Worm (Caenorhabditis elegans) whole organism, L4 larva: Measurements from ENCODE around the gene fut-8.

Experiments used
- D1046.2 ChIP-seq: fragments of 200-800 bp; sonication (Bioruptor generic); IDR thresholded peaks from 2 replicates; pipeline ENCODE4 v1.3.6; 2022; ENCODE audit warnings: missing genetic modification characterization, missing compliant biosample characterization
- F26F4.8 ChIP-seq: fragments of 200-800 bp; sonication (Bioruptor generic); conservative IDR thresholded peaks from 2 replicates; pipeline ENCODE4 v1.3.6; 2022; ENCODE audit warnings: missing genetic modification characterization, missing compliant biosample characterization
- F44E2.7 ChIP-seq: fragments of 200-800 bp; sonication (Bioruptor generic); IDR thresholded peaks from 2 replicates; pipeline ENCODE4 v2.1.2; 2022; ENCODE audit warnings: missing genetic modification characterization, missing compliant biosample characterization
- F49E8.2 ChIP-seq: sonication (generic microtip); optimal IDR thresholded peaks from 2 replicates; lab custom pipeline; 2016; ENCODE audit warnings: missing compliant biosample characterization, mild to moderate bottlenecking, missing genetic modification characterization, borderline replicate concordance
- T26A8.4 ChIP-seq: fragments of 200-800 bp; sonication (Bioruptor generic); IDR thresholded peaks from 2 replicates; pipeline ENCODE4 v1.3.6; 2022; ENCODE audit warnings: missing genetic modification characterization, missing compliant biosample characterization
- Y48G9A.11 ChIP-seq: fragments of 200-800 bp; sonication (Bioruptor generic); IDR thresholded peaks from 2 replicates; pipeline ENCODE4 v1.3.6; 2022; ENCODE audit warnings: missing genetic modification reagents, missing genetic modification characterization, missing compliant biosample characterization
- Y75B8A.6 ChIP-seq: fragments of 200-800 bp; sonication (Bioruptor generic); IDR thresholded peaks from 2 replicates; pipeline ENCODE4 v1.3.6; 2022; ENCODE audit warnings: missing genetic modification reagents, missing genetic modification characterization, missing compliant biosample characterization
- ZK337.2 ChIP-seq: fragments of 200-800 bp; sonication (Bioruptor generic); IDR thresholded peaks from 2 replicates; pipeline ENCODE4 v1.3.6; 2022; ENCODE audit warnings: missing genetic modification reagents, missing genetic modification characterization, missing compliant biosample characterization
- ZK546.5 ChIP-seq, 2 experiments: sonication (generic microtip); optimal IDR thresholded peaks; 2 replicates each; lab custom pipeline; 2017; ENCODE audit warnings: missing biosample characterization in 2 of 2, missing genetic modification characterization in 2 of 2
- ama-1 ChIP-seq: fragments of 150-350 bp; optimal IDR thresholded peaks from 2 replicates; lab custom pipeline; 2014; ENCODE audit warnings: inconsistent platforms, mixed read lengths
- ceh-20 ChIP-seq: fragments of 200-800 bp; sonication (Bioruptor generic); IDR thresholded peaks from 2 replicates; pipeline ENCODE4 v1.3.6; 2022; ENCODE audit warnings: missing genetic modification reagents, missing genetic modification characterization, missing compliant biosample characterization
- ceh-28 ChIP-seq: fragments of 150-350 bp; optimal IDR thresholded peaks from 2 replicates; lab custom pipeline; 2014; ENCODE audit warnings: missing biosample characterization, missing genetic modification reagents, missing genetic modification characterization
- ceh-82 ChIP-seq: sonication (generic microtip); optimal IDR thresholded peaks from 2 replicates; lab custom pipeline; 2017; ENCODE audit warnings: missing biosample characterization, missing genetic modification characterization
- ces-1 ChIP-seq: fragments of 150-350 bp; sonication (generic microtip); optimal IDR thresholded peaks from 4 replicates; lab custom pipeline; 2014; ENCODE audit warnings: missing biosample characterization, missing genetic modification reagents, missing genetic modification characterization
- ctbp-1 ChIP-seq: fragments of 200-800 bp; sonication (Bioruptor generic); IDR thresholded peaks from 2 replicates; pipeline ENCODE4 v1.3.6; 2022; ENCODE audit warnings: missing genetic modification reagents, missing genetic modification characterization, missing compliant biosample characterization
- daf-16 ChIP-seq, 3 experiments: sonication (generic microtip); optimal IDR thresholded peaks; 2 replicates each; lab custom pipeline; 2016 to 2017; ENCODE audit warnings: missing genetic modification characterization in 3 of 3, missing genetic modification reagents in 3 of 3, mild to moderate bottlenecking in 2 of 3, missing compliant biosample characterization in 2 of 3, missing biosample characterization in 1 of 3, moderate library complexity in 1 of 3
- daf-8 ChIP-seq: fragments of 200-800 bp; sonication (Bioruptor generic); IDR thresholded peaks from 2 replicates; pipeline ENCODE4 v1.3.6; 2022; ENCODE audit warnings: missing genetic modification characterization, missing compliant biosample characterization
- dmd-6 ChIP-seq: fragments of 200-800 bp; sonication (Bioruptor generic); IDR thresholded peaks from 2 replicates; pipeline ENCODE4 v1.3.6; 2022; ENCODE audit warnings: missing genetic modification reagents, missing genetic modification characterization, missing compliant biosample characterization
- dmd-8 ChIP-seq: fragments of 200-800 bp; sonication (Bioruptor generic); IDR thresholded peaks from 2 replicates; pipeline ENCODE4 v1.3.6; 2022; ENCODE audit warnings: missing genetic modification characterization, missing compliant biosample characterization
- egl-27 ChIP-seq: sonication (generic microtip); optimal IDR thresholded peaks from 3 replicates; lab custom pipeline; 2017; ENCODE audit warnings: missing biosample characterization, missing genetic modification reagents, missing genetic modification characterization
- egl-43 ChIP-seq: fragments of 200-800 bp; sonication (Bioruptor generic); IDR thresholded peaks from 2 replicates; pipeline ENCODE4 v1.3.6; 2022; ENCODE audit warnings: missing genetic modification reagents, missing genetic modification characterization, missing compliant biosample characterization
- fkh-10 ChIP-seq: fragments of 150-350 bp; optimal IDR thresholded peaks from 2 replicates; lab custom pipeline; 2014; ENCODE audit warnings: missing biosample characterization, missing genetic modification reagents, missing genetic modification characterization
- gei-8 ChIP-seq: fragments of 200-800 bp; sonication (Bioruptor generic); optimal IDR thresholded peaks from 2 replicates; lab custom pipeline; 2018; ENCODE audit warnings: mild to moderate bottlenecking, missing genetic modification characterization, missing compliant biosample characterization
- hif-1 ChIP-seq, 2 experiments: sonication (generic microtip); optimal IDR thresholded peaks; 2 replicates each; lab custom pipeline; 2016 to 2017; ENCODE audit warnings: missing compliant biosample characterization in 2 of 2, missing genetic modification characterization in 2 of 2, missing genetic modification reagents in 2 of 2, missing genotype in 2 of 2, mild to moderate bottlenecking in 1 of 2
- jun-1 ChIP-seq: fragments of 150-350 bp; optimal IDR thresholded peaks from 2 replicates; lab custom pipeline; 2014; ENCODE audit warnings: missing biosample characterization, missing genetic modification reagents, missing genetic modification characterization
- lim-7 ChIP-seq: fragments of 200-800 bp; sonication (Bioruptor generic); IDR thresholded peaks from 2 replicates; pipeline ENCODE4 v1.3.6; 2022; ENCODE audit warnings: missing genetic modification characterization, missing compliant biosample characterization
- lin-1 ChIP-seq: fragments of 200-800 bp; sonication (Bioruptor generic); IDR thresholded peaks from 2 replicates; pipeline ENCODE4 v1.3.6; 2022; ENCODE audit warnings: missing genetic modification reagents, missing genetic modification characterization, missing compliant biosample characterization
- lin-38 ChIP-seq: fragments of 200-800 bp; sonication (Bioruptor generic); IDR thresholded peaks from 2 replicates; pipeline ENCODE4 v1.3.6; 2022; ENCODE audit warnings: missing genetic modification reagents, missing genetic modification characterization, missing compliant biosample characterization
- lin-39 ChIP-seq: fragments of 150-350 bp; optimal IDR thresholded peaks from 2 replicates; lab custom pipeline; 2014; ENCODE audit warnings: missing biosample characterization, missing genetic modification reagents, missing genetic modification characterization
- lir-3 ChIP-seq: sonication (generic microtip); optimal IDR thresholded peaks from 2 replicates; lab custom pipeline; 2016; ENCODE audit warnings: mild to moderate bottlenecking, missing genetic modification characterization, missing compliant biosample characterization
- lsy-2 ChIP-seq, 2 experiments: fragments of 150-350 bp in 1 of 2; sonication (generic microtip) in 1 of 2; optimal IDR thresholded peaks; 2 replicates each; lab custom pipeline; 2014 to 2017; ENCODE audit warnings: missing biosample characterization in 2 of 2, missing genetic modification characterization in 2 of 2
- mxl-3 ChIP-seq: fragments of 200-800 bp; sonication (Bioruptor generic); optimal IDR thresholded peaks from 2 replicates; lab custom pipeline; 2018; ENCODE audit warnings: mild to moderate bottlenecking, missing genetic modification characterization, missing compliant biosample characterization
- nhr-10 ChIP-seq: fragments of 150-350 bp; optimal IDR thresholded peaks from 2 replicates; lab custom pipeline; 2014; ENCODE audit warnings: missing biosample characterization, missing genetic modification characterization
- nhr-11 ChIP-seq: fragments of 150-350 bp; optimal IDR thresholded peaks from 2 replicates; lab custom pipeline; 2014; ENCODE audit warnings: missing biosample characterization, missing genetic modification characterization
- nhr-42 ChIP-seq: fragments of 200-800 bp; sonication (Bioruptor generic); IDR thresholded peaks from 2 replicates; pipeline ENCODE4 v1.3.6; 2022; ENCODE audit warnings: missing genetic modification characterization, missing compliant biosample characterization
- nhr-76 ChIP-seq: fragments of 150-350 bp; optimal IDR thresholded peaks from 2 replicates; lab custom pipeline; 2014; ENCODE audit warnings: missing biosample characterization, missing genetic modification characterization
- pha-4 ChIP-seq, 2 experiments: fragments of 150-350 bp in 1 of 2; fragments of 200-800 bp in 1 of 2; sonication (Bioruptor generic) in 1 of 2; IDR thresholded peaks in 1 of 2; optimal IDR thresholded peaks in 1 of 2; 2 replicates each; pipeline versions ENCODE4 v1.3.6 to Lab custom; 2014 to 2022; ENCODE audit warnings: missing genetic modification characterization in 2 of 2, missing genetic modification reagents in 2 of 2, missing biosample characterization in 1 of 2, missing compliant biosample characterization in 1 of 2
- pqm-1 ChIP-seq: sonication (generic microtip); optimal IDR thresholded peaks from 2 replicates; lab custom pipeline; 2017; ENCODE audit warnings: missing biosample characterization, missing genetic modification characterization
- set-16 ChIP-seq: fragments of 200-800 bp; sonication (Bioruptor generic); IDR thresholded peaks from 2 replicates; pipeline ENCODE4 v1.3.6; 2022; ENCODE audit warnings: missing genetic modification reagents, missing genetic modification characterization, missing compliant biosample characterization
- skn-1 ChIP-seq: fragments of 150-350 bp; optimal IDR thresholded peaks from 2 replicates; lab custom pipeline; 2014; ENCODE audit warnings: missing biosample characterization, missing genetic modification characterization
- tag-97 ChIP-seq: fragments of 200-800 bp; sonication (Bioruptor generic); IDR thresholded peaks from 2 replicates; pipeline ENCODE4 v1.3.6; 2022; ENCODE audit warnings: missing genetic modification characterization, missing compliant biosample characterization
- tra-1 ChIP-seq: fragments of 200-800 bp; sonication (Bioruptor generic); IDR thresholded peaks from 2 replicates; pipeline ENCODE4 v1.3.6; 2022; ENCODE audit warnings: missing genetic modification reagents, missing genetic modification characterization, missing compliant biosample characterization
- unc-62 ChIP-seq, 3 experiments: fragments of 150-350 bp in 1 of 3; sonication (generic microtip); optimal IDR thresholded peaks in 2 of 3; peaks in 1 of 3; 1 replicate in 1 of 3; 2 replicates in 2 of 3; lab custom pipeline; 2014 to 2017; ENCODE audit warnings: missing biosample characterization in 3 of 3, missing genetic modification characterization in 3 of 3, missing genetic modification reagents in 3 of 3, missing genotype in 1 of 3
- vab-7 ChIP-seq: fragments of 200-800 bp; sonication (Bioruptor generic); IDR thresholded peaks from 2 replicates; pipeline ENCODE4 v1.3.6; 2022; ENCODE audit warnings: missing genetic modification reagents, missing genetic modification characterization, missing compliant biosample characterization
- zag-1 ChIP-seq: fragments of 150-350 bp; optimal IDR thresholded peaks from 2 replicates; lab custom pipeline; 2014; ENCODE audit warnings: missing biosample characterization, missing genetic modification characterization
- zfp-3 ChIP-seq: fragments of 200-800 bp; sonication (Bioruptor generic); conservative IDR thresholded peaks from 2 replicates; pipeline ENCODE4 v1.3.6; 2022; ENCODE audit warnings: missing genetic modification reagents, missing genetic modification characterization, missing compliant biosample characterization
- ztf-7 ChIP-seq: fragments of 150-350 bp; optimal IDR thresholded peaks from 2 replicates; lab custom pipeline; 2014; ENCODE audit warnings: missing biosample characterization, missing genetic modification characterization

Gene fut-8

ce11 chrV:5995598-5995997 lies 5.3 kb upstream of the fut-8 start (continued):
- TF ChIP-seq gei-8 (GFP tag; lab: Kevin White, UChicago), result no peak
- TF ChIP-seq ZK337.2 (GFP tag; lab: Robert Waterston, UW), result no peak
- TF ChIP-seq pha-4 (GFP tag; IDR thresholded peaks at IDR 0.05; lab: Robert Waterston, UW), result no peak
- TF ChIP-seq pha-4 (tag; optimal IDR thresholded peaks at IDR 0.05; lab: Kevin White, UChicago), result no peak

DNA sequence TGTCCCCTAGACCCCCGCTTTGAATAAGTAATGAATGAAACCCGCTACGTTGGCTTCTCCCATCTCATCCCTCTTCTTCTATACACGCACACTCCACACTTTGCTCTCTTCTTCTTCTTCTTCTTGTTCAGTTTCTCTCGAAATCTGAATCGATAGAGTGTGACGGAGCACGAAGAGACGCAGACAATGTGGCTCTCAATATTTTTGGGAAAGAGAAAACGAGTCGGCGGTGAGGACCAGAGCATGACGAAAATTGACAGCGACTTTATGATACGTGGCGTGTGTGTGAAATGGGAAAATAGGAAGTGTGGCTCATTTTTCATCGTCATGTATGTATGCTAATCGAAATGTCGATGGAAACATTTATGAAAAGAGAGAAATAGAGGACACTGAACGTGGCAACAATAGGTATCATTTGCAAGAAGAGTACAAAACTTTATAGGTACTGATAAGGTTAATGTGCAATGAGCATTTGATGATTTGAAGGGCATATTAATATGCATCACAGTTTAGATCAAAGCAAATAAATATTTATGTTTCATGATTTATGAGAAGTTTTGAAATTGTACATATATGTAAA lies 1.3 kb upstream of the fut-8 start:
- TF ChIP-seq skn-1 (tag; lab: Kevin White, UChicago) (no peak), ctbp-1 (peak; percentile 56; the same call in 1 of the 2 replicates), egl-43 (GFP tag; lab: Robert Waterston, UW) (no peak), fkh-10 (GFP tag; lab: Kevin White, UChicago) (no peak), Y75B8A.6 (GFP tag; lab: Robert Waterston, UW) (no peak), set-16 (GFP tag; lab: Robert Waterston, UW) (no peak), lsy-2 (tag; optimal IDR thresholded peaks at IDR 0.05; lab: Kevin White, UChicago) (peak in 1 of 2 experiments; percentile 53), ces-1 (no peak), unc-62 (GFP tag; optimal IDR thresholded peaks at IDR 0.05 in 1 of 2; lab: Kevin White, UChicago) (peak in 1 of 2 experiments; percentile 97), unc-62 (tag; optimal IDR thresholded peaks at IDR 0.05; lab: Kevin White, UChicago) (no peak), lin-1 (GFP tag; lab: Robert Waterston, UW) (no peak), ceh-82 (tag; lab: Kevin White, UChicago) (no peak), pha-4 (GFP tag; IDR thresholded peaks at IDR 0.05; lab: Robert Waterston, UW) (no peak), pha-4 (tag; optimal IDR thresholded peaks at IDR 0.05; lab: Kevin White, UChicago) (no peak), ceh-20 (GFP tag; lab: Robert Waterston, UW) (peak; percentile 49; the same call in 1 of the 2 replicates), ZK546.5 (tag; optimal IDR thresholded peaks at IDR 0.05; lab: Kevin White, UChicago) (no peak), zag-1 (tag; lab: Kevin White, UChicago) (no peak), nhr-11 (tag; lab: Kevin White, UChicago) (peak; percentile 67), D1046.2 (GFP tag; lab: Robert Waterston, UW) (no peak), nhr-76 (tag; lab: Kevin White, UChicago) (no peak), egl-27 (tag; lab: Kevin White, UChicago) (no peak), Y48G9A.11 (GFP tag; lab: Robert Waterston, UW) (no peak), tra-1 (no peak), zfp-3 (no peak), F49E8.2 (tag; lab: Kevin White, UChicago) (no peak), ztf-7 (tag; lab: Kevin White, UChicago) (no peak), daf-16 (GFP tag; optimal IDR thresholded peaks at IDR 0.05; lab: Kevin White, UChicago) (no peak), daf-16 (tag; optimal IDR thresholded peaks at IDR 0.05; lab: Kevin White, UChicago) (peak; percentile 68), ceh-28 (tag; lab: Kevin White, UChicago) (peak; percentile 27), lin-39 (tag; lab: Kevin White, UChicago) (no peak), vab-7 (GFP tag; lab: Robert Waterston, UW) (no peak), pqm-1 (tag; lab: Kevin White, UChicago) (peak; percentile 61), dmd-8 (GFP tag; lab: Robert Waterston, UW) (no peak), nhr-10 (tag; lab: Kevin White, UChicago) (no peak), hif-1 (tag; optimal IDR thresholded peaks at IDR 0.05; lab: Kevin White, UChicago) (peak in 1 of 2 experiments; percentile 7), ZK337.2 (GFP tag; lab: Robert Waterston, UW) (no peak), nhr-42 (GFP tag; lab: Robert Waterston, UW) (no peak), mxl-3 (GFP tag; lab: Kevin White, UChicago) (peak; percentile 34), tag-97 (GFP tag; lab: Robert Waterston, UW) (no peak), jun-1 (tag; lab: Kevin White, UChicago) (no peak), F26F4.8 (GFP tag; lab: Robert Waterston, UW) (no peak), ama-1 (lab: Kevin White, UChicago) (no peak), T26A8.4 (no peak), lin-38 (no peak), lir-3 (tag; lab: Kevin White, UChicago) (no peak), F44E2.7 (GFP tag; lab: Robert Waterston, UW) (no peak), dmd-6 (GFP tag; lab: Robert Waterston, UW) (peak; percentile 65), daf-8 (GFP tag; lab: Robert Waterston, UW) (no peak), lim-7 (GFP tag; lab: Robert Waterston, UW) (no peak)
